Worm (Caenorhabditis elegans): Measurements from ENCODE around the gene hpo-30.

ce11 chrV:12317080-12317479 is 6.9 kb upstream of the hpo-30 start, which contains the start of gene R04F11.3:
- TF ChIP-seq B0310.2 (tag; optimal IDR thresholded peaks at IDR 0.05) = no peak
- no peak for TF ChIP-seq aly-1 (tag; optimal IDR thresholded peaks at IDR 0.05)
- no peak for TF ChIP-seq ama-1 (optimal IDR thresholded peaks at IDR 0.05)
